Worm (Caenorhabditis elegans): ENCODE results near the gene hrpa-1.

The hrpa-1 gene

ce11 chrIV:3294553-3295185, 44.0 kb downstream of the hrpa-1 start, which contains the start of gene W08E12.7:
Gene W08E12.7 (plus strand): TSS chrIV:3295135.
- TF ChIP-seq dpl-1 (GFP tag; optimal IDR thresholded peaks at IDR 0.05) (peak; percentile 93 to 94 (median 93)), efl-1 (optimal IDR thresholded peaks at IDR 0.05) (peak; percentile 94 to 96), efl-1 (GFP tag; optimal IDR thresholded peaks at IDR 0.05 in 1 of 2) (peak; percentile 88 to 99), egl-27 (tag; optimal IDR thresholded peaks at IDR 0.05) (no peak), nhr-84 (tag; optimal IDR thresholded peaks at IDR 0.05) (no peak), sptf-1 (tag; optimal IDR thresholded peaks at IDR 0.05) (no peak), unc-130 (tag; optimal IDR thresholded peaks at IDR 0.05) (peak; percentile 98), mep-1 (tag; optimal IDR thresholded peaks at IDR 0.05) (peak; percentile 99), ztf-11 (tag; optimal IDR thresholded peaks at IDR 0.05) (peak in 1 of 2 experiments; percentile 78), lin-35 (GFP tag; optimal IDR thresholded peaks at IDR 0.05) (peak; percentile 94 to 96), pqm-1 (tag; optimal IDR thresholded peaks at IDR 0.05) (no peak), nhr-19 (GFP tag; conservative IDR thresholded peaks at IDR 0.05) (peak; percentile 92), nhr-77 (tag; optimal IDR thresholded peaks at IDR 0.05) (peak; percentile 96), mdl-1 (tag; optimal IDR thresholded peaks at IDR 0.05) (peak in 1 of 2 experiments; percentile 96), alr-1 (tag; optimal IDR thresholded peaks at IDR 0.05; ENCODE audit: borderline replicate concordance) (no peak), egl-13 (tag; optimal IDR thresholded peaks at IDR 0.05) (peak; percentile 70), unc-62 (GFP tag; optimal IDR thresholded peaks at IDR 0.05) (no peak), unc-30 (tag; optimal IDR thresholded peaks at IDR 0.05) (no peak), F16B12.6 (tag; optimal IDR thresholded peaks at IDR 0.05) (peak; percentile 75), C04F5.9 (tag; optimal IDR thresholded peaks at IDR 0.05) (peak; percentile 80), ceh-8 (GFP tag; optimal IDR thresholded peaks at IDR 0.05) (peak; percentile 54), rnt-1 (tag; optimal IDR thresholded peaks at IDR 0.05) (peak; percentile 95), C34B4.2 (tag; optimal IDR thresholded peaks at IDR 0.05) (no peak), aha-1 (tag; optimal IDR thresholded peaks at IDR 0.05) (no peak), nhr-11 (tag; optimal IDR thresholded peaks at IDR 0.05) (peak; percentile 68), elt-2 (tag; optimal IDR thresholded peaks at IDR 0.05) (peak; percentile 40), sox-4 (tag; optimal IDR thresholded peaks at IDR 0.05) (peak; percentile 64), aly-2 (tag; optimal IDR thresholded peaks at IDR 0.05) (peak; percentile 84), hlh-17 (GFP tag; optimal IDR thresholded peaks at IDR 0.05; ENCODE audit: borderline replicate concordance) (no peak), lin-39 (tag; optimal IDR thresholded peaks at IDR 0.05) (peak; percentile 70), nhr-20 (tag; optimal IDR thresholded peaks at IDR 0.05) (peak; percentile 94), lsy-2 (tag; optimal IDR thresholded peaks at IDR 0.05) (peak; percentile 96 to 97), ces-1 (GFP tag; optimal IDR thresholded peaks at IDR 0.05) (no peak), C16A3.4 (tag; optimal IDR thresholded peaks at IDR 0.05) (peak; percentile 98), ceh-82 (tag; optimal IDR thresholded peaks at IDR 0.05) (peak; percentile 94 to 98 (median 94)), mef-2 (tag; optimal IDR thresholded peaks at IDR 0.05) (peak; percentile 35), unc-86 (tag; optimal IDR thresholded peaks at IDR 0.05) (peak; percentile 89), swsn-7 (tag; optimal IDR thresholded peaks at IDR 0.05) (peak; percentile 93), sup-37 (GFP tag; optimal IDR thresholded peaks at IDR 0.05) (no peak), fkh-8 (tag; optimal IDR thresholded peaks at IDR 0.05) (peak; percentile 97), tlp-1 (tag; optimal IDR thresholded peaks at IDR 0.05) (no peak), dsc-1 (tag; optimal IDR thresholded peaks at IDR 0.05) (peak; percentile 84), unc-98 (GFP tag; IDR thresholded peaks at IDR 0.05) (no peak; the same call in 1 of the 2 replicates), jun-1 (tag; optimal IDR thresholded peaks at IDR 0.05) (peak; percentile 87), isw-1 (GFP tag; IDR thresholded peaks at IDR 0.05) (peak; percentile 93), pag-3 (tag; optimal IDR thresholded peaks at IDR 0.05; ENCODE audit: borderline replicate concordance, insufficient read depth) (peak; percentile 55), mab-9 (GFP tag; IDR thresholded peaks at IDR 0.05) (peak; percentile 82), nhr-237 (tag; optimal IDR thresholded peaks at IDR 0.05) (peak; percentile 94), hlh-4 (tag; optimal IDR thresholded peaks at IDR 0.05) (no peak), nhr-76 (tag; optimal IDR thresholded peaks at IDR 0.05) (no peak), zip-4 (GFP tag; optimal IDR thresholded peaks at IDR 0.05) (peak; percentile 67), grh-1 (GFP tag; IDR thresholded peaks at IDR 0.05) (peak; percentile 75)
